Fruit fly (Drosophila melanogaster): Measurements from ENCODE around the gene CG4073.

The CG4073 gene

dm6 chr3R:10714498-10714897 lies at the start of gene CG4073:
TSS of gene CG4073 (plus strand) at chr3R:10714798.
- no peak for TF ChIP-seq ash1 (GFP tag; optimal IDR thresholded peaks at IDR 0.05)
- no peak for TF ChIP-seq CG1602 (GFP tag; optimal IDR thresholded peaks at IDR 0.05)
- no peak for TF ChIP-seq Hmx (GFP tag; optimal IDR thresholded peaks at IDR 0.05)
- TF ChIP-seq Dref (GFP tag; IDR thresholded peaks at IDR 0.05): no peak
- TF ChIP-seq so (GFP tag; IDR thresholded peaks at IDR 0.05): no peak
- no peak for TF ChIP-seq CG10431 (GFP tag; optimal IDR thresholded peaks at IDR 0.05)
- no peak for TF ChIP-seq CG4617 (GFP tag; optimal IDR thresholded peaks at IDR 0.05; ENCODE audit: borderline replicate concordance)
- TF ChIP-seq Hmr (GFP tag; optimal IDR thresholded peaks at IDR 0.05): no peak
- no peak for TF ChIP-seq Bdp1 (GFP tag; optimal IDR thresholded peaks at IDR 0.05)
- no peak for TF ChIP-seq GATAe (GFP tag; conservative IDR thresholded peaks at IDR 0.05)
- no peak for TF ChIP-seq CG14441 (GFP tag; IDR thresholded peaks at IDR 0.05)
- no peak for TF ChIP-seq HLH54F (GFP tag; optimal IDR thresholded peaks at IDR 0.05)
- no peak for TF ChIP-seq disco-r (GFP tag; optimal IDR thresholded peaks at IDR 0.05)
- TF ChIP-seq CG8924 (tag; optimal IDR thresholded peaks at IDR 0.05): no peak
- TF ChIP-seq run (tag; optimal IDR thresholded peaks at IDR 0.05): no peak
- TF ChIP-seq pan (optimal IDR thresholded peaks at IDR 0.05): no peak
- TF ChIP-seq pan (GFP tag; optimal IDR thresholded peaks at IDR 0.05 in 1 of 2, IDR thresholded peaks at IDR 0.05 in 1 of 2): no peak
- no peak for TF ChIP-seq dm (GFP tag; optimal IDR thresholded peaks at IDR 0.05)
- TF ChIP-seq az2 (GFP tag; optimal IDR thresholded peaks at IDR 0.05): no peak
- TF ChIP-seq CG7928 (GFP tag; optimal IDR thresholded peaks at IDR 0.05): no peak
- TF ChIP-seq h (optimal IDR thresholded peaks at IDR 0.05): no peak

dm6 chr3R:10664942-10665341 lies 49.7 kb upstream of the CG4073 start:
- TF ChIP-seq zen (tag; optimal IDR thresholded peaks at IDR 0.05): peak; percentile 74
- TF ChIP-seq CG8388 (GFP tag; optimal IDR thresholded peaks at IDR 0.05): peak; percentile 52
- TF ChIP-seq Xbp1 (GFP tag; optimal IDR thresholded peaks at IDR 0.05): peak; percentile 52
- no peak for TF ChIP-seq pnt (GFP tag; optimal IDR thresholded peaks at IDR 0.05)
- TF ChIP-seq CG17361 (GFP tag; IDR thresholded peaks at IDR 0.05): 0 out of 3 replicates have a peak, but pooled peaks have one; percentile 48
- TF ChIP-seq CG4424 (GFP tag; optimal IDR thresholded peaks at IDR 0.05): peak; percentile 72
- TF ChIP-seq CG4854 (GFP tag; optimal IDR thresholded peaks at IDR 0.05): peak; percentile 17
- peak; percentile 48 for TF ChIP-seq HmgZ (tag; optimal IDR thresholded peaks at IDR 0.05)
- peak; percentile 55 for TF ChIP-seq wek (GFP tag; optimal IDR thresholded peaks at IDR 0.05)
- no peak for TF ChIP-seq nerfin-2 (GFP tag; IDR thresholded peaks at IDR 0.05; ENCODE audit: partially characterized antibody)
- peak; percentile 42; the same call in 1 of the 2 replicates for TF ChIP-seq CG1024 (GFP tag; IDR thresholded peaks at IDR 0.05)
- TF ChIP-seq stc (GFP tag; IDR thresholded peaks at IDR 0.05): peak; percentile 35
- TF ChIP-seq D19B (GFP tag; optimal IDR thresholded peaks at IDR 0.05): no peak
- TF ChIP-seq luna (GFP tag; optimal IDR thresholded peaks at IDR 0.05): no peak
- peak; percentile 33 for TF ChIP-seq CG15514 (GFP tag; optimal IDR thresholded peaks at IDR 0.05)
- TF ChIP-seq pb (GFP tag; optimal IDR thresholded peaks at IDR 0.05): peak; percentile 69
- no peak for TF ChIP-seq Hr3 (GFP tag; optimal IDR thresholded peaks at IDR 0.05)
- peak; percentile 51 for TF ChIP-seq HHEX (GFP tag; optimal IDR thresholded peaks at IDR 0.05)
- TF ChIP-seq pros (GFP tag; optimal IDR thresholded peaks at IDR 0.05): peak; percentile 40
- TF ChIP-seq chn (GFP tag; optimal IDR thresholded peaks at IDR 0.05): peak; percentile 67
- TF ChIP-seq Antp (GFP tag; optimal IDR thresholded peaks at IDR 0.05): peak; percentile 46
- TF ChIP-seq CG14014 (GFP tag; IDR thresholded peaks at IDR 0.05): no peak
- TF ChIP-seq kni (GFP tag; optimal IDR thresholded peaks at IDR 0.05): peak; percentile 65
- no peak for TF ChIP-seq tll (GFP tag; optimal IDR thresholded peaks at IDR 0.05)
- TF ChIP-seq NFAT (GFP tag; IDR thresholded peaks at IDR 0.05): no peak; the same call in 1 of the 2 replicates
- TF ChIP-seq Bteb2 (GFP tag; optimal IDR thresholded peaks at IDR 0.05): no peak
- TF ChIP-seq CG14860 (GFP tag; IDR thresholded peaks at IDR 0.05; ENCODE audit: partially characterized antibody): no peak
- TF ChIP-seq sqz (GFP tag; optimal IDR thresholded peaks at IDR 0.05): peak; percentile 89
- TF ChIP-seq nau (GFP tag; optimal IDR thresholded peaks at IDR 0.05): peak; percentile 57
- peak; percentile 50 for TF ChIP-seq CG3847 (GFP tag; IDR thresholded peaks at IDR 0.05)
- no peak for TF ChIP-seq ro (GFP tag; IDR thresholded peaks at IDR 0.05)
